Worm (Caenorhabditis elegans) whole organism, early embryonic: ENCODE measurements around the gene lea-1.

ENCODE experiments used
- B0310.2 ChIP-seq: sonication (generic microtip); optimal IDR thresholded peaks from 2 replicates; lab custom pipeline; 2016; ENCODE audit warnings: mild to moderate bottlenecking, missing genetic modification characterization, missing compliant biosample characterization
- F13C5.2 ChIP-seq: sonication (generic microtip); optimal IDR thresholded peaks from 2 replicates; lab custom pipeline; 2017; ENCODE audit warnings: mild to moderate bottlenecking, missing genetic modification characterization, inconsistent platforms, missing compliant biosample characterization
- aly-1 ChIP-seq: sonication (generic microtip); optimal IDR thresholded peaks from 2 replicates; lab custom pipeline; 2016; ENCODE audit warnings: missing genetic modification characterization, missing compliant biosample characterization
- ama-1 ChIP-seq: fragments of 150-350 bp; optimal IDR thresholded peaks from 2 replicates; lab custom pipeline; 2014
- ceh-13 ChIP-seq: fragments of 200-800 bp; sonication (Bioruptor generic); optimal IDR thresholded peaks from 2 replicates; lab custom pipeline; 2018; ENCODE audit warnings: mild to moderate bottlenecking, missing genetic modification characterization, missing compliant biosample characterization
- ceh-36 ChIP-seq: sonication (generic microtip); optimal IDR thresholded peaks from 2 replicates; lab custom pipeline; 2016; ENCODE audit warnings: missing genetic modification characterization, inconsistent platforms, missing compliant biosample characterization
- ets-7 ChIP-seq: sonication (generic microtip); optimal IDR thresholded peaks from 2 replicates; lab custom pipeline; 2016; ENCODE audit warnings: missing genotype, missing genetic modification characterization, missing compliant biosample characterization
- flt-1 ChIP-seq: fragments of 200-800 bp; sonication (Bioruptor generic); IDR thresholded peaks from 2 replicates; pipeline ENCODE4 v1.3.6; 2022; ENCODE audit warnings: missing genetic modification characterization, missing compliant biosample characterization
- hmbx-1 ChIP-seq: sonication (generic microtip); optimal IDR thresholded peaks from 2 replicates; lab custom pipeline; 2016; ENCODE audit warnings: mild to moderate bottlenecking, missing genetic modification characterization, missing compliant biosample characterization
- hmg-4 ChIP-seq: fragments of 200-800 bp; sonication (Bioruptor generic); optimal IDR thresholded peaks from 2 replicates; lab custom pipeline; 2018; ENCODE audit warnings: mild to moderate bottlenecking, missing genetic modification characterization, missing compliant biosample characterization
- hnd-1 ChIP-seq: sonication (generic microtip); optimal IDR thresholded peaks from 2 replicates; lab custom pipeline; 2016; ENCODE audit warnings: missing genetic modification characterization, missing compliant biosample characterization
- pes-1 ChIP-seq: fragments of 200-800 bp; sonication (Bioruptor generic); IDR thresholded peaks from 2 replicates; pipeline ENCODE4 v1.3.6; 2022; ENCODE audit warnings: missing genetic modification reagents, missing genetic modification characterization, missing compliant biosample characterization
- scrt-1 ChIP-seq: fragments of 200-800 bp; sonication (Bioruptor generic); IDR thresholded peaks from 2 replicates; pipeline ENCODE4 v1.3.6; 2022; ENCODE audit warnings: missing genetic modification characterization, missing compliant biosample characterization
- sea-1 ChIP-seq: fragments of 200-800 bp; sonication (Bioruptor generic); conservative IDR thresholded peaks from 2 replicates; pipeline ENCODE4 v1.3.6; 2022; ENCODE audit warnings: missing genetic modification characterization, missing compliant biosample characterization
- tbx-11 ChIP-seq: fragments of 200-800 bp; sonication (Bioruptor generic); IDR thresholded peaks from 2 replicates; pipeline ENCODE4 v1.3.6; 2022; ENCODE audit warnings: missing genetic modification characterization, missing compliant biosample characterization
- tbx-37 ChIP-seq: fragments of 200-800 bp; sonication (Bioruptor generic); conservative IDR thresholded peaks from 2 replicates; pipeline ENCODE4 v1.3.6; 2022; ENCODE audit warnings: missing genetic modification reagents, missing genetic modification characterization, missing compliant biosample characterization
- tra-4 ChIP-seq: sonication (generic microtip); optimal IDR thresholded peaks from 2 replicates; lab custom pipeline; 2017; ENCODE audit warnings: missing genetic modification characterization, missing compliant biosample characterization

The lea-1 gene

ce11 chrV:10011623-10012022, at the start of gene lea-1:
Gene lea-1 (plus strand): TSS chrV:10011923.
- TF ChIP-seq hnd-1 (tag; lab: Kevin White, UChicago) (no peak), B0310.2 (tag; lab: Kevin White, UChicago) (no peak), ceh-36 (tag; lab: Kevin White, UChicago) (no peak), aly-1 (tag; lab: Kevin White, UChicago) (no peak), hmbx-1 (tag; lab: Kevin White, UChicago) (no peak), flt-1 (GFP tag; lab: Robert Waterston, UW) (no peak), ets-7 (tag; lab: Kevin White, UChicago) (no peak), ama-1 (lab: Kevin White, UChicago) (no peak), pes-1 (GFP tag; lab: Robert Waterston, UW) (no peak)

- TF ChIP-seq sea-1 (GFP tag; lab: Robert Waterston, UW) (no peak), B0310.2 (tag; lab: Kevin White, UChicago) (no peak), hnd-1 (tag; lab: Kevin White, UChicago) (no peak), tra-4 (no peak), hmg-4 (GFP tag; lab: Kevin White, UChicago) (no peak), flt-1 (GFP tag; lab: Robert Waterston, UW) (no peak), tbx-37 (GFP tag; lab: Robert Waterston, UW) (no peak), ceh-36 (tag; lab: Kevin White, UChicago) (no peak), ceh-13 (no peak), tbx-11 (GFP tag; lab: Robert Waterston, UW) (no peak), ama-1 (lab: Kevin White, UChicago) (no peak), pes-1 (GFP tag; lab: Robert Waterston, UW) (no peak), ets-7 (tag; lab: Kevin White, UChicago) (no peak), F13C5.2 (tag; lab: Kevin White, UChicago) (no peak), aly-1 (tag; lab: Kevin White, UChicago) (no peak), hmbx-1 (tag; lab: Kevin White, UChicago) (no peak), scrt-1 (GFP tag; lab: Robert Waterston, UW) (no peak)
Observed at ce11 chrV:9962394-9962793, 49.3 kb upstream of the lea-1 start, which contains the start of gene madf-4. Gene madf-4 (minus strand): TSS chrV:9962494.

ce11 chrV:9962916-9963315, 48.8 kb upstream of the lea-1 start:
- TF ChIP-seq hmbx-1 (tag; lab: Kevin White, UChicago) (no peak), F13C5.2 (tag; lab: Kevin White, UChicago) (no peak), scrt-1 (GFP tag; lab: Robert Waterston, UW) (no peak), flt-1 (GFP tag; lab: Robert Waterston, UW) (no peak)

ce11 chrV:9964152-9964785, 47.5 kb upstream of the lea-1 start:
- TF ChIP-seq tbx-11 (GFP tag; lab: Robert Waterston, UW) = no peak
- peak; percentile 31 for TF ChIP-seq hmg-4 (GFP tag; lab: Kevin White, UChicago)

- TF ChIP-seq scrt-1 (GFP tag; lab: Robert Waterston, UW) = no peak
- TF ChIP-seq hmg-4 (GFP tag; lab: Kevin White, UChicago) = no peak
- TF ChIP-seq aly-1 (tag; lab: Kevin White, UChicago) = no peak
- TF ChIP-seq tbx-11 (GFP tag; lab: Robert Waterston, UW) = no peak
- no peak for TF ChIP-seq hnd-1 (tag; lab: Kevin White, UChicago)
- TF ChIP-seq tra-4 = no peak
- TF ChIP-seq sea-1 (GFP tag; lab: Robert Waterston, UW) = no peak
- no peak for TF ChIP-seq ama-1 (lab: Kevin White, UChicago)
- no peak for TF ChIP-seq pes-1 (GFP tag; lab: Robert Waterston, UW)
- no peak for TF ChIP-seq hmbx-1 (tag; lab: Kevin White, UChicago)
- TF ChIP-seq tbx-37 (GFP tag; lab: Robert Waterston, UW) = no peak
- no peak for TF ChIP-seq flt-1 (GFP tag; lab: Robert Waterston, UW)
- TF ChIP-seq B0310.2 (tag; lab: Kevin White, UChicago) = no peak
- TF ChIP-seq F13C5.2 (tag; lab: Kevin White, UChicago) = no peak
- no peak for TF ChIP-seq ceh-13
Observed at ce11 chrV:9965891-9966290, 45.8 kb upstream of the lea-1 start.

ce11 chrV:9970119-9970518, 41.6 kb upstream of the lea-1 start:
- TF ChIP-seq aly-1 (tag; lab: Kevin White, UChicago) (peak; percentile 89), flt-1 (GFP tag; lab: Robert Waterston, UW) (peak; percentile 90), ets-7 (tag; lab: Kevin White, UChicago) (peak; percentile 86), B0310.2 (tag; lab: Kevin White, UChicago) (peak; percentile 90), tbx-11 (GFP tag; lab: Robert Waterston, UW) (peak; percentile 94), ceh-36 (tag; lab: Kevin White, UChicago) (peak; percentile 92), pes-1 (GFP tag; lab: Robert Waterston, UW) (peak; percentile 95), sea-1 (GFP tag; lab: Robert Waterston, UW) (peak; percentile 96), hmbx-1 (tag; lab: Kevin White, UChicago) (peak; percentile 82), tbx-37 (GFP tag; lab: Robert Waterston, UW) (peak; percentile 90), ama-1 (lab: Kevin White, UChicago) (no peak), ceh-13 (peak; percentile 86), scrt-1 (GFP tag; lab: Robert Waterston, UW) (peak; percentile 97), F13C5.2 (tag; lab: Kevin White, UChicago) (peak; percentile 94), hmg-4 (GFP tag; lab: Kevin White, UChicago) (peak; percentile 94), hnd-1 (tag; lab: Kevin White, UChicago) (peak; percentile 87), tra-4 (peak; percentile 76)

- TF ChIP-seq F13C5.2 (tag; lab: Kevin White, UChicago) (no peak), ets-7 (tag; lab: Kevin White, UChicago) (no peak), hmg-4 (GFP tag; lab: Kevin White, UChicago) (no peak), ama-1 (lab: Kevin White, UChicago) (no peak), B0310.2 (tag; lab: Kevin White, UChicago) (no peak), hmbx-1 (tag; lab: Kevin White, UChicago) (no peak), hnd-1 (tag; lab: Kevin White, UChicago) (no peak), scrt-1 (GFP tag; lab: Robert Waterston, UW) (no peak), tbx-37 (GFP tag; lab: Robert Waterston, UW) (no peak)
Observed at ce11 chrV:9974264-9974663, 37.5 kb upstream of the lea-1 start.
